Worm (Caenorhabditis elegans) whole organism, young adult: ENCODE results near the gene C27H6.8.

Experiments
- D2030.7 ChIP-seq: fragments of 200-800 bp; sonication (Bioruptor generic); IDR thresholded peaks from 2 replicates; pipeline ENCODE4 v1.3.6; 2022; ENCODE audit warnings: missing genetic modification reagents, missing genetic modification characterization, missing compliant biosample characterization
- F57C9.4 ChIP-seq: sonication (generic microtip); optimal IDR thresholded peaks from 2 replicates; lab custom pipeline; 2017; ENCODE audit warnings: mild to moderate bottlenecking, missing genetic modification characterization, missing compliant biosample characterization
- Y79H2A.3 ChIP-seq: fragments of 200-800 bp; sonication (Bioruptor generic); conservative IDR thresholded peaks from 2 replicates; pipeline ENCODE4 v1.3.6; 2022; ENCODE audit warnings: missing genetic modification reagents, missing genetic modification characterization, missing compliant biosample characterization
- ama-1 ChIP-seq, 3 experiments: fragments of 150-350 bp in 1 of 3; sonication (generic microtip) in 2 of 3; optimal IDR thresholded peaks; 2 replicates each; lab custom pipeline; 2014 to 2018; ENCODE audit warnings: missing biosample characterization in 2 of 3, missing genetic modification characterization in 2 of 3, missing genetic modification reagents in 2 of 3
- ccch-3 ChIP-seq: fragments of 200-800 bp; sonication (Bioruptor generic); optimal IDR thresholded peaks from 2 replicates; lab custom pipeline; 2018; ENCODE audit warnings: mild to moderate bottlenecking, missing genetic modification characterization, missing compliant biosample characterization
- dox-1 ChIP-seq: fragments of 200-800 bp; sonication (Bioruptor generic); IDR thresholded peaks from 2 replicates; pipeline ENCODE4 v1.3.6; 2022; ENCODE audit warnings: missing genetic modification reagents, missing genetic modification characterization, missing compliant biosample characterization
- efl-1 ChIP-seq: fragments of 150-350 bp; optimal IDR thresholded peaks from 2 replicates; lab custom pipeline; 2014; ENCODE audit warnings: missing biosample characterization, missing genetic modification reagents, missing genetic modification characterization
- egrh-3 ChIP-seq: fragments of 200-800 bp; sonication (Bioruptor generic); IDR thresholded peaks from 2 replicates; pipeline ENCODE4 v1.3.6; 2022; ENCODE audit warnings: missing genetic modification reagents, missing genetic modification characterization, missing compliant biosample characterization
- lsl-1 ChIP-seq: fragments of 200-800 bp; sonication (Bioruptor generic); optimal IDR thresholded peaks from 2 replicates; lab custom pipeline; 2018; ENCODE audit warnings: mild to moderate bottlenecking, missing genetic modification characterization, moderate library complexity, missing compliant biosample characterization
- nfya-1 ChIP-seq: sonication (generic microtip); optimal IDR thresholded peaks from 2 replicates; lab custom pipeline; 2017; ENCODE audit warnings: antibody characterized with exemption, missing compliant biosample characterization, missing genetic modification characterization, borderline replicate concordance; ENCODE audit not compliant: insufficient read depth
- sea-2 ChIP-seq: fragments of 200-800 bp; sonication (Bioruptor generic); IDR thresholded peaks from 2 replicates; pipeline ENCODE4 v1.3.6; 2022; ENCODE audit warnings: missing genetic modification characterization, missing compliant biosample characterization
- snpc-4 ChIP-seq, 5 experiments: fragments of 150-350 bp in 1 of 5; sonication (generic microtip) in 4 of 5; optimal IDR thresholded peaks; 2 replicates each; lab custom pipeline; 2014 to 2018; ENCODE audit warnings: missing genetic modification characterization in 5 of 5, missing biosample characterization in 3 of 5, antibody characterized with exemption in 2 of 5, mild to moderate bottlenecking in 2 of 5, missing compliant biosample characterization in 2 of 5, missing genotype in 2 of 5, moderate library complexity in 2 of 5, missing genetic modification reagents in 1 of 5
- zim-3 ChIP-seq: sonication (generic microtip); optimal IDR thresholded peaks from 2 replicates; lab custom pipeline; 2017; ENCODE audit warnings: mild to moderate bottlenecking, missing genetic modification characterization, moderate library complexity, missing compliant biosample characterization

- no peak for TF ChIP-seq sea-2 (GFP tag; lab: Robert Waterston, UW)
- TF ChIP-seq ccch-3 (GFP tag; lab: Kevin White, UChicago) = no peak
- TF ChIP-seq dox-1 (GFP tag; lab: Robert Waterston, UW) = no peak
- TF ChIP-seq ama-1 (optimal IDR thresholded peaks at IDR 0.05; lab: Kevin White, UChicago) = no peak
- no peak for TF ChIP-seq ama-1 (GFP tag; optimal IDR thresholded peaks at IDR 0.05; lab: Kevin White, UChicago)
- TF ChIP-seq egrh-3 = no peak
- no peak for TF ChIP-seq snpc-4 (GFP tag; optimal IDR thresholded peaks at IDR 0.05; lab: Kevin White, UChicago)
- no peak for TF ChIP-seq snpc-4 (tag; optimal IDR thresholded peaks at IDR 0.05; lab: Kevin White, UChicago)
- TF ChIP-seq lsl-1 (GFP tag; lab: Kevin White, UChicago) = no peak
- no peak for TF ChIP-seq Y79H2A.3 (GFP tag; lab: Robert Waterston, UW)
- TF ChIP-seq F57C9.4 (tag; lab: Kevin White, UChicago) = no peak
- no peak for TF ChIP-seq zim-3 (tag; lab: Kevin White, UChicago)
- no peak for TF ChIP-seq D2030.7 (GFP tag; lab: Robert Waterston, UW)
- TF ChIP-seq efl-1 (GFP tag; lab: Kevin White, UChicago) = no peak
- TF ChIP-seq nfya-1 (tag; lab: Kevin White, UChicago) = no peak
Observed at ce11 chrV:9977211-9977610, 10.4 kb downstream of the C27H6.8 start.
